Worm (Caenorhabditis elegans) whole organism, L1 larva: ENCODE results near the gene C46E10.3.

Source experiments
- C16A3.4 ChIP-seq: fragments of 150-350 bp; optimal IDR thresholded peaks from 2 replicates; lab custom pipeline; 2014; ENCODE audit warnings: missing biosample characterization, missing genetic modification characterization
- ama-1 ChIP-seq: fragments of 150-350 bp; optimal IDR thresholded peaks from 2 replicates; lab custom pipeline; 2014
- hpl-2 ChIP-seq: fragments of 150-350 bp; optimal IDR thresholded peaks from 2 replicates; lab custom pipeline; 2014; ENCODE audit warnings: missing biosample characterization, missing genetic modification reagents, missing genetic modification characterization
- pax-3 ChIP-seq: fragments of 200-800 bp; sonication (Bioruptor generic); optimal IDR thresholded peaks from 2 replicates; lab custom pipeline; 2018; ENCODE audit warnings: mild to moderate bottlenecking, missing genetic modification characterization, moderate library complexity, missing compliant biosample characterization
- sptf-1 ChIP-seq: fragments of 150-350 bp; optimal IDR thresholded peaks from 2 replicates; lab custom pipeline; 2014; ENCODE audit warnings: missing biosample characterization, missing genetic modification characterization
- unc-130 ChIP-seq: fragments of 150-350 bp; optimal IDR thresholded peaks from 2 replicates; lab custom pipeline; 2017; ENCODE audit warnings: missing biosample characterization, missing genetic modification characterization, inconsistent platforms

C46E10.3 gene

ce11 chrII:3771640-3772039, 50.5 kb downstream of the C46E10.3 start:
- TF ChIP-seq unc-130 (tag; lab: Kevin White, UChicago): no peak
- no peak for TF ChIP-seq ama-1
- TF ChIP-seq pax-3 (tag; lab: Kevin White, UChicago): no peak
- TF ChIP-seq C16A3.4 (tag; lab: Kevin White, UChicago): no peak
- TF ChIP-seq hpl-2 (GFP tag; lab: Kevin White, UChicago): no peak
- TF ChIP-seq sptf-1: no peak
